Worm (Caenorhabditis elegans) whole organism, L2 larva: ENCODE measurements around the gene pgm-2.

Experiments used
- C34F6.9 ChIP-seq: fragments of 150-350 bp; optimal IDR thresholded peaks from 2 replicates; lab custom pipeline; 2014; ENCODE audit warnings: missing biosample characterization, missing genetic modification characterization
- F13H6.1 ChIP-seq: sonication (generic microtip); optimal IDR thresholded peaks from 2 replicates; lab custom pipeline; 2016; ENCODE audit warnings: missing genetic modification characterization, missing compliant biosample characterization
- R02D3.7 ChIP-seq: fragments of 150-350 bp; optimal IDR thresholded peaks from 2 replicates; lab custom pipeline; 2014; ENCODE audit warnings: missing biosample characterization, missing genetic modification characterization
- Y55F3AM.14 ChIP-seq: fragments of 200-800 bp; sonication (Bioruptor generic); optimal IDR thresholded peaks from 2 replicates; lab custom pipeline; 2018; ENCODE audit warnings: mild to moderate bottlenecking, missing genetic modification characterization, missing compliant biosample characterization
- ZK546.5 ChIP-seq: sonication (generic microtip); optimal IDR thresholded peaks from 2 replicates; lab custom pipeline; 2017; ENCODE audit warnings: missing biosample characterization, missing genetic modification characterization
- aly-2 ChIP-seq: fragments of 150-350 bp; optimal IDR thresholded peaks from 2 replicates; lab custom pipeline; 2014; ENCODE audit warnings: missing biosample characterization, missing genetic modification characterization
- ama-1 ChIP-seq: fragments of 150-350 bp; optimal IDR thresholded peaks from 2 replicates; lab custom pipeline; 2018; ENCODE audit warnings: inconsistent platforms
- blmp-1 ChIP-seq: sonication (generic microtip); optimal IDR thresholded peaks from 2 replicates; lab custom pipeline; 2017; ENCODE audit warnings: missing genetic modification characterization, mild to moderate bottlenecking, missing compliant biosample characterization, antibody characterized with exemption, moderate library complexity; ENCODE audit not compliant: insufficient read depth
- ceh-16 ChIP-seq: fragments of 150-350 bp; optimal IDR thresholded peaks from 2 replicates; lab custom pipeline; 2014; ENCODE audit warnings: missing biosample characterization, missing genetic modification characterization
- crh-2 ChIP-seq: sonication (generic microtip); optimal IDR thresholded peaks from 2 replicates; lab custom pipeline; 2017; ENCODE audit warnings: missing biosample characterization, missing genetic modification characterization
- egl-27 ChIP-seq: sonication (generic microtip); optimal IDR thresholded peaks from 3 replicates; lab custom pipeline; 2017; ENCODE audit warnings: missing biosample characterization, missing genetic modification reagents, missing genetic modification characterization
- fos-1 ChIP-seq: fragments of 150-350 bp; optimal IDR thresholded peaks from 2 replicates; lab custom pipeline; 2014; ENCODE audit warnings: missing biosample characterization, missing genetic modification characterization
- gmeb-1 ChIP-seq: fragments of 150-350 bp; optimal IDR thresholded peaks from 2 replicates; lab custom pipeline; 2014; ENCODE audit warnings: missing biosample characterization, missing genetic modification characterization
- lin-11 ChIP-seq: fragments of 150-350 bp; sonication (generic microtip); optimal IDR thresholded peaks from 2 replicates; lab custom pipeline; 2014; ENCODE audit warnings: missing biosample characterization, missing genetic modification characterization, inconsistent platforms, mixed read lengths
- lin-13 ChIP-seq: fragments of 150-350 bp; optimal IDR thresholded peaks from 2 replicates; lab custom pipeline; 2014; ENCODE audit warnings: missing biosample characterization, missing genetic modification reagents, missing genetic modification characterization
- lin-39 ChIP-seq: fragments of 150-350 bp; optimal IDR thresholded peaks from 2 replicates; lab custom pipeline; 2014; ENCODE audit warnings: missing biosample characterization, missing genetic modification reagents, missing genetic modification characterization
- lsy-2 ChIP-seq, 2 experiments: fragments of 150-350 bp in 1 of 2; sonication (generic microtip) in 1 of 2; optimal IDR thresholded peaks; 2 replicates each; lab custom pipeline; 2014 to 2017; ENCODE audit warnings: missing biosample characterization in 2 of 2, missing genetic modification characterization in 2 of 2
- mab-5 ChIP-seq: fragments of 150-350 bp; optimal IDR thresholded peaks from 2 replicates; lab custom pipeline; 2014; ENCODE audit warnings: missing biosample characterization, missing genetic modification characterization
- mbf-1 ChIP-seq: sonication (generic microtip); optimal IDR thresholded peaks from 2 replicates; lab custom pipeline; 2017; ENCODE audit warnings: missing biosample characterization, missing genetic modification characterization
- nhr-12 ChIP-seq: fragments of 150-350 bp; optimal IDR thresholded peaks from 2 replicates; lab custom pipeline; 2014; ENCODE audit warnings: missing biosample characterization, missing genetic modification characterization
- nhr-21 ChIP-seq: fragments of 150-350 bp; optimal IDR thresholded peaks from 2 replicates; lab custom pipeline; 2014; ENCODE audit warnings: missing biosample characterization, missing genetic modification characterization
- nhr-237 ChIP-seq: fragments of 150-350 bp; optimal IDR thresholded peaks from 2 replicates; lab custom pipeline; 2014; ENCODE audit warnings: missing biosample characterization, missing genetic modification characterization
- nhr-6 ChIP-seq: fragments of 150-350 bp; optimal IDR thresholded peaks from 2 replicates; lab custom pipeline; 2014; ENCODE audit warnings: missing biosample characterization, missing genetic modification characterization
- peb-1 ChIP-seq: fragments of 150-350 bp; optimal IDR thresholded peaks from 2 replicates; lab custom pipeline; 2014; ENCODE audit warnings: missing biosample characterization, missing genetic modification characterization
- skn-1 ChIP-seq: sonication (generic microtip); optimal IDR thresholded peaks from 2 replicates; lab custom pipeline; 2017; ENCODE audit warnings: missing biosample characterization, missing genetic modification characterization
- sma-3 ChIP-seq: sonication (generic microtip); optimal IDR thresholded peaks from 2 replicates; lab custom pipeline; 2016; ENCODE audit warnings: missing genetic modification reagents, missing genetic modification characterization, missing compliant biosample characterization
- snpc-4 ChIP-seq: fragments of 150-350 bp; optimal IDR thresholded peaks from 2 replicates; lab custom pipeline; 2014; ENCODE audit warnings: missing biosample characterization, missing genetic modification characterization
- unc-55 ChIP-seq: fragments of 150-350 bp; sonication (generic microtip); optimal IDR thresholded peaks from 3 replicates; lab custom pipeline; 2014; ENCODE audit warnings: missing biosample characterization, missing genetic modification reagents, missing genetic modification characterization
- unc-62 ChIP-seq: fragments of 150-350 bp; optimal IDR thresholded peaks from 2 replicates; lab custom pipeline; 2014; ENCODE audit warnings: missing biosample characterization, missing genetic modification reagents, missing genetic modification characterization
- zag-1 ChIP-seq: fragments of 150-350 bp; optimal IDR thresholded peaks from 2 replicates; lab custom pipeline; 2014; ENCODE audit warnings: missing biosample characterization, missing genetic modification characterization
- ztf-1 ChIP-seq: fragments of 200-800 bp; sonication (Bioruptor generic); conservative IDR thresholded peaks from 2 replicates; pipeline ENCODE4 v1.3.6; 2022; ENCODE audit warnings: missing genetic modification characterization, missing compliant biosample characterization
- ztf-11 ChIP-seq: sonication (generic microtip); optimal IDR thresholded peaks from 2 replicates; lab custom pipeline; 2017; ENCODE audit warnings: missing biosample characterization, missing genetic modification characterization
- ztf-4 ChIP-seq: fragments of 150-350 bp; optimal IDR thresholded peaks from 2 replicates; lab custom pipeline; 2014; ENCODE audit warnings: missing biosample characterization, missing genetic modification characterization

The pgm-2 gene

DNA sequence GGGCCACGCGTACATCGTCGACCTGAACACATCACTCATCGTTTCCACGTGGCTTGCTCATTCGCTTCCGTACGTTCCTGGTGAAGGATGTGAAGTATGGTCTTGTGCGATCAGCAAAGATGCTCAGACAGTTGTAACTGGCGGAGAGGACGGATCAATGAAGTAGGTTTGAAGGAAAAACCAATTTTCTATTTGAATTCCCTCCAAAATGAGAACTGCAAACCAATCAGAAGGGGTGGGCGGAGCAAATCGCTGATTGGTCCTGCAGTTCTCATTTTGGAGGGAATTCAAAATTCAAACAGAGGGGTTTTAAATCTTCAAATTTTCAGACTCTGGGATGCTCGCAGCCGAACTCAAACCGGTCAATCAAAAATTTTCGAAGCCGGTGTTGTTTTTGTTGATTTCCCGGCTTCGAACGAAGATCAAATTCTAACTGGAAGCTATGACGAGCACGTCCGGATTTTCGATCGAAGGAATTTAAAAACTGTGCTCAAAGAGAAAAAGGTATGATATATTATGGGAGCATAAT lies 18.3 kb downstream of the pgm-2 start:
- TF ChIP-seq nhr-6 (tag; lab: Kevin White, UChicago) (no peak), unc-62 (GFP tag; lab: Kevin White, UChicago) (no peak), skn-1 (tag; lab: Kevin White, UChicago) (no peak), blmp-1 (tag; lab: Kevin White, UChicago) (no peak), nhr-237 (tag; lab: Kevin White, UChicago) (no peak), unc-55 (GFP tag; lab: Kevin White, UChicago) (no peak), ztf-11 (tag; lab: Kevin White, UChicago) (no peak)
- TF ChIP-seq, all 48 proteins: peak for 0

DNA sequence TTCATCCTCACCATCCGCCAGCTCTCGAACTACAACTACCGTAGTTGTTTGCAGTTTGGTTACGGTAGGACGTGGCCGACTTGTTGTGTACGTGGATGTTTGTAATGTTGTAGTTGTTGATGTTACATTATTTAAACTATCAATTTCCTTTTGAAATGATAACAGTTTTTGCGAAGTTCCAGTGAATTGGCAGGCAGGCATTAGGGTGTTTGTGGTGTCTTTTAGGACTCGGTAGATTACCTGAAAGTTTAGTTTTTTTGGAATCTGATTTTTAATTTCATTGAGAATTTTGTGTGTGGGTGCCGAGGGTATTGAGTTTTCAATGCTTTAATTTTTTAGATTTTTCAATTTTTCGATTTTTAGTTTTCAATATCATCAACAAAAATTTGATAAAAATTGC lies 23.4 kb downstream of the pgm-2 start, which contains the start of gene F53A2.11:
TSS of gene F53A2.11 (minus strand) at position 101 of the 400 bp plus-strand sequence.
- no peak for TF ChIP-seq lin-13 (GFP tag; lab: Kevin White, UChicago)
- TF ChIP-seq ztf-11 (tag; lab: Kevin White, UChicago), result no peak
- no peak for TF ChIP-seq egl-27
- no peak for TF ChIP-seq Y55F3AM.14 (GFP tag; lab: Kevin White, UChicago)
- no peak for TF ChIP-seq lsy-2 (tag; optimal IDR thresholded peaks at IDR 0.05; lab: Kevin White, UChicago)
- no peak for TF ChIP-seq peb-1 (tag; lab: Kevin White, UChicago)
- no peak for TF ChIP-seq zag-1
- no peak for TF ChIP-seq nhr-21 (tag; lab: Kevin White, UChicago)
- no peak for TF ChIP-seq lin-39 (tag; lab: Kevin White, UChicago)
- no peak for TF ChIP-seq ztf-1
- TF ChIP-seq R02D3.7 (tag; lab: Kevin White, UChicago), result no peak
- TF ChIP-seq unc-62 (GFP tag; lab: Kevin White, UChicago), result no peak
- no peak for TF ChIP-seq aly-2 (tag; lab: Kevin White, UChicago)
- TF ChIP-seq lin-11 (tag; lab: Kevin White, UChicago), result no peak
- no peak for TF ChIP-seq fos-1 (tag; lab: Kevin White, UChicago)
- no peak for TF ChIP-seq nhr-12
- no peak for TF ChIP-seq ceh-16 (tag; lab: Kevin White, UChicago)

DNA sequence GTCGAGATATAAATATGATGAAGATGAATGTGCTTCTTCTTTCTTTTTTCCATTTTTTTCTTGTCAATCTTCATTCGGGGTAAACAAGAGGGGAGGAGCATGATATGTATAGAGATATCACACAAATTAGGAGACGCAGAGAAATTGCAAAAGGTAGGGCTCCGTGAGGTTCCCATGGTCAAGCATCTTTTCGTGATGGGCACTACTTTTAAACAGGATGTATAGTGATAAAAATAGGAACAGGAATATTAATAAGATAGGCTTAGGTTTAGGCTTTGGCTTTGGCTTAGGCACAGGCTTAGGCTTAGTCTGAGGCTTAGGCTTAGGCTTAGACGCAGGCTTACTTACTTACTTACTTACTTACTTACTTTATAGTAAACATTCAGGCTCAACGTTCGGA lies 25.6 kb downstream of the pgm-2 start, which contains the start of gene F53A2.1:
TSS of gene F53A2.1 (minus strand) at position 101 of the 400 bp plus-strand sequence.
- TF ChIP-seq blmp-1 (tag; lab: Kevin White, UChicago) (no peak), ama-1 (lab: Kevin White, UChicago) (no peak), ZK546.5 (tag; lab: Kevin White, UChicago) (no peak)

ce11 chrIII:13328911-13329310 lies 29.7 kb downstream of the pgm-2 start:
- TF ChIP-seq aly-2 (tag; lab: Kevin White, UChicago) (no peak), nhr-6 (tag; lab: Kevin White, UChicago) (no peak), ztf-4 (tag; lab: Kevin White, UChicago) (no peak), ceh-16 (tag; lab: Kevin White, UChicago) (no peak), nhr-237 (tag; lab: Kevin White, UChicago) (no peak), ZK546.5 (tag; lab: Kevin White, UChicago) (no peak), R02D3.7 (tag; lab: Kevin White, UChicago) (no peak), snpc-4 (no peak), zag-1 (no peak), sma-3 (no peak), lin-39 (tag; lab: Kevin White, UChicago) (no peak), fos-1 (tag; lab: Kevin White, UChicago) (no peak), skn-1 (tag; lab: Kevin White, UChicago) (no peak)

- TF ChIP-seq nhr-6 (tag; lab: Kevin White, UChicago) (no peak), mab-5 (tag; lab: Kevin White, UChicago) (no peak), gmeb-1 (tag; lab: Kevin White, UChicago) (no peak), ZK546.5 (tag; lab: Kevin White, UChicago) (no peak), snpc-4 (no peak), blmp-1 (tag; lab: Kevin White, UChicago) (no peak)
These were observed 34.6 kb downstream of the pgm-2 start, which contains the start of gene sdz-20 for ce11 chrIII:13333754-13334153. Gene sdz-20 (plus strand): TSS chrIII:13334054.

DNA sequence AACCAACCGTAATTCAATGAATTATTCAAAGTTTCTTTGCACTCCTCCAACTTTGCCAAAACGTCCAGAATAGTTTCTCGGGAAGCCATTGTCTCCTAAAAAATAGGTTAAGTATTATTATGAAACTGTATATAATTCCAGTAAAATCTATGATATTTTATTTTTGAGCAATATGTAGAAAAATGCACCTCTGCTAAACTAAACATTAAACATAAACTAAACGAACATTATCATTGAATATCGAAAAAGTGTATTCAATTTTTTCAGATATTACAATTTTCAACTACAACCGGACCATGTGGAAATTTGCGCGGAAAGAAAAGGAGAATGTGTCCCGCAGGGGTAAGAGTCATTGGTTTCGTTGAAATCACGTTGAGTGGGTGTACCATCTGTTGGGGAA lies 40.5 kb downstream of the pgm-2 start, which contains the start of gene F53A2.3:
TSS of gene F53A2.3 (minus strand) at position 101 of the 400 bp plus-strand sequence.
- TF ChIP-seq mbf-1 (tag; lab: Kevin White, UChicago) (no peak), crh-2 (tag; lab: Kevin White, UChicago) (no peak), C34F6.9 (tag; lab: Kevin White, UChicago) (no peak), F13H6.1 (tag; lab: Kevin White, UChicago) (no peak), sma-3 (no peak), ZK546.5 (tag; lab: Kevin White, UChicago) (no peak)
